Worm (Caenorhabditis elegans): ENCODE data around the gene angl-1.
A peak's percentile ranks its signal among the peaks of the same experiment; 100 is the strongest.

DNA sequence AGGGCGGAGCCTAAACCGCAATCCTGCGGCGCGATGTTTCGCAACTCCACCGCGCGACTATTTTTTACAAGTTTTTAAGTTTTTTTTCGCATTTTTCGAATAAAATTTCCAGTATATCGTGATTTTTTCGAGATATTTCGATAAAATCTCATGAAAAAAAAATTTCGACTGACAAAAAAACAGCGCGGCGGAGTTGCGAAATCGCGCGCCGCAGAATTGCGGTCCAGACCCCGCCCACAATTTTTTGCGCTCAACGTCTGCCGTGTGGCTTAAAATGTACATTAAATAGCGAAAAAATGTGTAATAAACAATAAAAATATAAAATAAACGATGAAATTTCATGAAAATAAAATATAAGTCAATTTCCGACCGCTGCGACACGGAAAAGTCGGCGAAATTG lies 44.8 kb downstream of the angl-1 start:
- no peak for TF ChIP-seq ztf-29 (GFP tag; IDR thresholded peaks at IDR 0.05)
- no peak for TF ChIP-seq ref-1 (GFP tag; conservative IDR thresholded peaks at IDR 0.05)
- no peak for TF ChIP-seq cog-1 (tag; optimal IDR thresholded peaks at IDR 0.05)
- peak; percentile 12 for TF ChIP-seq med-1 (GFP tag; optimal IDR thresholded peaks at IDR 0.05; ENCODE audit: insufficient read depth)
- no peak for TF ChIP-seq klf-2 (GFP tag; conservative IDR thresholded peaks at IDR 0.05)
- no peak for TF ChIP-seq T22C8.4 (GFP tag; IDR thresholded peaks at IDR 0.05)
